Worm (Caenorhabditis elegans) whole organism, young adult: ENCODE results near the gene his-70.

Experiments used
- B0019.2 ChIP-seq: fragments of 200-800 bp; sonication (Bioruptor generic); conservative IDR thresholded peaks from 2 replicates; pipeline ENCODE4 v1.3.6; 2022; ENCODE audit warnings: missing genetic modification reagents, missing genetic modification characterization, missing compliant biosample characterization
- B0261.1 ChIP-seq: sonication (generic microtip); optimal IDR thresholded peaks from 2 replicates; lab custom pipeline; 2016; ENCODE audit warnings: mild to moderate bottlenecking, missing genetic modification characterization, moderate library complexity, missing compliant biosample characterization
- B0336.3 ChIP-seq: fragments of 200-800 bp; sonication (Bioruptor generic); IDR thresholded peaks from 2 replicates; pipeline ENCODE4 v1.3.6; 2022; ENCODE audit warnings: missing genetic modification characterization, missing compliant biosample characterization
- F23B12.7 ChIP-seq: sonication (generic microtip); optimal IDR thresholded peaks from 2 replicates; lab custom pipeline; 2017; ENCODE audit warnings: missing genetic modification characterization, mild to moderate bottlenecking, missing compliant biosample characterization, antibody characterized with exemption, moderate library complexity; ENCODE audit not compliant: insufficient read depth
- F49E8.2 ChIP-seq: sonication (generic microtip); optimal IDR thresholded peaks from 3 replicates; lab custom pipeline; 2017; ENCODE audit warnings: missing genetic modification characterization, mild to moderate bottlenecking, missing compliant biosample characterization, antibody characterized with exemption, moderate library complexity; ENCODE audit not compliant: insufficient read depth
- K12H6.12 ChIP-seq: fragments of 200-800 bp; sonication (Bioruptor generic); optimal IDR thresholded peaks from 2 replicates; lab custom pipeline; 2018; ENCODE audit warnings: mild to moderate bottlenecking, missing genetic modification characterization, missing compliant biosample characterization
- T07F8.4 ChIP-seq: sonication (generic microtip); optimal IDR thresholded peaks from 2 replicates; lab custom pipeline; 2016; ENCODE audit warnings: mild to moderate bottlenecking, missing genetic modification characterization, moderate library complexity, missing compliant biosample characterization
- Y95B8A.8 ChIP-seq: fragments of 200-800 bp; sonication (Bioruptor generic); IDR thresholded peaks from 2 replicates; pipeline ENCODE4 v1.3.6; 2022; ENCODE audit warnings: missing genetic modification reagents, missing genetic modification characterization, missing compliant biosample characterization
- ZK185.1 ChIP-seq: sonication (generic microtip); optimal IDR thresholded peaks from 2 replicates; lab custom pipeline; 2016; ENCODE audit warnings: mild to moderate bottlenecking, missing genetic modification characterization, missing compliant biosample characterization; ENCODE audit not compliant: poor library complexity, severe bottlenecking
- athp-1 ChIP-seq: sonication (generic microtip); optimal IDR thresholded peaks from 2 replicates; lab custom pipeline; 2017; ENCODE audit warnings: mild to moderate bottlenecking, missing genetic modification characterization, missing compliant biosample characterization
- ccch-3 ChIP-seq: fragments of 200-800 bp; sonication (Bioruptor generic); optimal IDR thresholded peaks from 2 replicates; lab custom pipeline; 2018; ENCODE audit warnings: mild to moderate bottlenecking, missing genetic modification characterization, missing compliant biosample characterization
- cebp-2 ChIP-seq: fragments of 200-800 bp; sonication (Bioruptor generic); IDR thresholded peaks from 2 replicates; pipeline ENCODE4 v1.3.6; 2022; ENCODE audit warnings: missing genetic modification characterization, missing compliant biosample characterization
- ceh-79 ChIP-seq: sonication (generic microtip); optimal IDR thresholded peaks from 2 replicates; lab custom pipeline; 2017; ENCODE audit warnings: mild to moderate bottlenecking, missing genetic modification characterization, missing compliant biosample characterization
- ceh-91 ChIP-seq: fragments of 200-800 bp; sonication (Bioruptor generic); IDR thresholded peaks from 2 replicates; pipeline ENCODE4 v1.3.6; 2022; ENCODE audit warnings: missing genetic modification reagents, missing genetic modification characterization, missing compliant biosample characterization
- dox-1 ChIP-seq: fragments of 200-800 bp; sonication (Bioruptor generic); IDR thresholded peaks from 2 replicates; pipeline ENCODE4 v1.3.6; 2022; ENCODE audit warnings: missing genetic modification reagents, missing genetic modification characterization, missing compliant biosample characterization
- dpff-1 ChIP-seq: sonication (generic microtip); optimal IDR thresholded peaks from 2 replicates; lab custom pipeline; 2017; ENCODE audit warnings: mild to moderate bottlenecking, missing genetic modification characterization, missing compliant biosample characterization
- egl-44 ChIP-seq: fragments of 200-800 bp; sonication (Bioruptor generic); IDR thresholded peaks from 2 replicates; pipeline ENCODE4 v1.3.6; 2022; ENCODE audit warnings: missing genetic modification reagents, missing genetic modification characterization, missing compliant biosample characterization
- him-1 ChIP-seq: sonication (generic microtip); optimal IDR thresholded peaks from 2 replicates; lab custom pipeline; 2016; ENCODE audit warnings: missing genotype, missing genetic modification reagents, missing genetic modification characterization, missing compliant biosample characterization
- hlh-12 ChIP-seq: sonication (generic microtip); optimal IDR thresholded peaks from 2 replicates; lab custom pipeline; 2016; ENCODE audit warnings: missing genetic modification characterization, missing compliant biosample characterization
- hmg-1.2 ChIP-seq: fragments of 200-800 bp; sonication (Bioruptor generic); IDR thresholded peaks from 2 replicates; pipeline ENCODE4 v1.3.6; 2022; ENCODE audit warnings: missing genetic modification reagents, missing genetic modification characterization, missing compliant biosample characterization
- lin-35 ChIP-seq, 3 experiments: fragments of 150-350 bp in 2 of 3; sonication (generic microtip) in 1 of 3; optimal IDR thresholded peaks; 2 replicates each; lab custom pipeline; 2014 to 2018; ENCODE audit warnings: missing biosample characterization in 3 of 3, missing genetic modification characterization in 3 of 3, missing genetic modification reagents in 3 of 3
- lir-1 ChIP-seq: fragments of 200-800 bp; sonication (Bioruptor generic); conservative IDR thresholded peaks from 2 replicates; pipeline ENCODE4 v1.3.6; 2022; ENCODE audit warnings: missing genetic modification reagents, missing genetic modification characterization, missing compliant biosample characterization
- madf-10 ChIP-seq: sonication (generic microtip); optimal IDR thresholded peaks from 2 replicates; lab custom pipeline; 2016; ENCODE audit warnings: mild to moderate bottlenecking, missing genetic modification characterization, missing compliant biosample characterization
- mes-4 ChIP-seq: sonication (generic microtip); optimal IDR thresholded peaks from 2 replicates; lab custom pipeline; 2016; ENCODE audit warnings: missing genotype, missing genetic modification characterization, missing compliant biosample characterization
- nfya-2 ChIP-seq: fragments of 200-800 bp; sonication (Bioruptor generic); IDR thresholded peaks from 2 replicates; pipeline ENCODE4 v1.3.6; 2022; ENCODE audit warnings: missing genetic modification reagents, missing genetic modification characterization, missing compliant biosample characterization
- nhr-80 ChIP-seq: sonication (generic microtip); optimal IDR thresholded peaks from 2 replicates; lab custom pipeline; 2016; ENCODE audit warnings: missing genetic modification characterization, missing compliant biosample characterization
- repo-1 ChIP-seq: sonication (generic microtip); optimal IDR thresholded peaks from 2 replicates; lab custom pipeline; 2017; ENCODE audit warnings: mild to moderate bottlenecking, missing genetic modification characterization, missing compliant biosample characterization
- snpc-1.3 ChIP-seq: sonication (generic microtip); optimal IDR thresholded peaks from 2 replicates; lab custom pipeline; 2017; ENCODE audit warnings: missing genetic modification characterization, mild to moderate bottlenecking, missing compliant biosample characterization, antibody characterized with exemption, moderate library complexity, missing genotype, missing genetic modification reagents; ENCODE audit not compliant: insufficient read depth
- somi-1 ChIP-seq: fragments of 200-800 bp; sonication (Bioruptor generic); optimal IDR thresholded peaks from 2 replicates; lab custom pipeline; 2018; ENCODE audit warnings: mild to moderate bottlenecking, missing genetic modification characterization, missing compliant biosample characterization
- unc-130 ChIP-seq: sonication (generic microtip); optimal IDR thresholded peaks from 2 replicates; lab custom pipeline; 2016; ENCODE audit warnings: missing genetic modification reagents, missing genetic modification characterization, missing compliant biosample characterization
- unc-62 ChIP-seq: fragments of 150-350 bp; optimal IDR thresholded peaks from 2 replicates; lab custom pipeline; 2014; ENCODE audit warnings: missing biosample characterization, missing genetic modification reagents, missing genetic modification characterization
- zfh-2 ChIP-seq: fragments of 200-800 bp; sonication (Bioruptor generic); conservative IDR thresholded peaks from 2 replicates; pipeline ENCODE4 v1.3.6; 2022; ENCODE audit warnings: missing genetic modification reagents, missing genetic modification characterization, missing compliant biosample characterization
- ztf-18 ChIP-seq: sonication (generic microtip); optimal IDR thresholded peaks from 2 replicates; lab custom pipeline; 2016; ENCODE audit warnings: missing genotype, mild to moderate bottlenecking, missing genetic modification characterization, missing compliant biosample characterization
- ztf-22 ChIP-seq: fragments of 200-800 bp; sonication (Bioruptor generic); optimal IDR thresholded peaks from 2 replicates; lab custom pipeline; 2018; ENCODE audit warnings: mild to moderate bottlenecking, missing genetic modification characterization, moderate library complexity, missing compliant biosample characterization
- ztf-26 ChIP-seq: sonication (generic microtip); optimal IDR thresholded peaks from 2 replicates; lab custom pipeline; 2017; ENCODE audit warnings: missing genetic modification characterization, missing compliant biosample characterization
- ztf-28 ChIP-seq: fragments of 200-800 bp; sonication (Bioruptor generic); IDR thresholded peaks from 2 replicates; pipeline ENCODE4 v1.3.6; 2022; ENCODE audit warnings: missing genetic modification reagents, missing genetic modification characterization, missing compliant biosample characterization
- ztf-3 ChIP-seq: fragments of 200-800 bp; sonication (Bioruptor generic); optimal IDR thresholded peaks from 2 replicates; lab custom pipeline; 2018; ENCODE audit warnings: mild to moderate bottlenecking, missing genetic modification characterization, missing compliant biosample characterization

his-70 gene

DNA sequence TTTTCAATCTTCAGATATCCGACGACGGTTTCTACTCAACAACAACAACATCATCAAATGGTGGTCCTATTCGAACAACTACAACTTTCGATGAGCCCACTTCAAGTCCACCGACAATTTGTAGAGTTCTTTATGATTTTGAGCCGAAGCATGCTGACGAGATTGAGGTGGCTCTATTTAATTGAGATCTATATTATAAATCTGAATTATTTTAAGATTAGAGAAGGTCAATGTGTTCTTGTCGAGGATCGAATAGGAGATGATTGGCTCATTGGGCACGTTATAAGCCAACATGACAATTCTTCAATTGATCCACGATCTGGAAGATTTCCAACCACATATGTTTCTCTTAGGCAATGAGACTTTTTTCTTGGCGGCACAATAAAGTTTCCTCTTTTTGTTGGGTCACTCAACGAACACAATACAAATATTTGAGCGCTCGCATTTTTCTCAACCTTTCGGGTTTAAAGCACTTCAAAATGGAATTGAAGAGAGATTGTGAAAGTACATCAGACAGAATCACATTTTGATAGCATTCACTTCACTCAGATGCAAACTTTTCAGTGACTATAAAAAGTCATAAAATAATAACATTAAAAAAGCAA lies 44.4 kb downstream of the his-70 start (continued):
- TF ChIP-seq B0336.3 (GFP tag; lab: Robert Waterston, UW): peak; percentile 93
- peak; percentile 86 for TF ChIP-seq Y95B8A.8 (GFP tag; lab: Robert Waterston, UW)
- no peak for TF ChIP-seq dpff-1 (tag; lab: Kevin White, UChicago)
- TF ChIP-seq F23B12.7 (tag; lab: Kevin White, UChicago): peak; percentile 40

DNA sequence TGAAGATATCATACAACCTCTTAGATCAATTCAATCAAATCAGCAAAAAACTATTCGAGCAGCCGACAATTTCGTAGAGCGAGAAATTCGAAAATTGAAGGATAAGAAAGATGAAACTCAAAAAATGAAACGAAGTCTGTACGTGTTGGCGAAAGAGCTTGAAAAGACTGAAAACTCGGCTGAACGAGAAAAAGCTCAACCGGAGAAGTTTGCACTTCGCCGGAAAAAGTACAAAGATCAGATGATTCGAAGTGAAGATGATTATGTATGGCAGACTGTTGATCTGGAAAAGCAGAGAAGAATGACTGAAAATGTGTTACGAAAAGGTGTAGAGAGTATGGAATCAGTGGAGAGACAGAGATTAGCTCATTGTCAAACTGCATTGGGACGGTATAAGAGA lies 46.9 kb downstream of the his-70 start:
- no peak for TF ChIP-seq unc-130 (GFP tag; lab: Kevin White, UChicago)
- TF ChIP-seq ccch-3 (GFP tag; lab: Kevin White, UChicago): no peak
- TF ChIP-seq K12H6.12 (tag; lab: Kevin White, UChicago): no peak
- no peak for TF ChIP-seq snpc-1.3
- no peak for TF ChIP-seq mes-4 (tag; lab: Kevin White, UChicago)
- no peak for TF ChIP-seq lir-1 (GFP tag; lab: Robert Waterston, UW)
- TF ChIP-seq him-1 (tag; lab: Kevin White, UChicago): no peak
- TF ChIP-seq somi-1 (GFP tag; lab: Kevin White, UChicago): no peak
- TF ChIP-seq madf-10 (tag; lab: Kevin White, UChicago): no peak

DNA sequence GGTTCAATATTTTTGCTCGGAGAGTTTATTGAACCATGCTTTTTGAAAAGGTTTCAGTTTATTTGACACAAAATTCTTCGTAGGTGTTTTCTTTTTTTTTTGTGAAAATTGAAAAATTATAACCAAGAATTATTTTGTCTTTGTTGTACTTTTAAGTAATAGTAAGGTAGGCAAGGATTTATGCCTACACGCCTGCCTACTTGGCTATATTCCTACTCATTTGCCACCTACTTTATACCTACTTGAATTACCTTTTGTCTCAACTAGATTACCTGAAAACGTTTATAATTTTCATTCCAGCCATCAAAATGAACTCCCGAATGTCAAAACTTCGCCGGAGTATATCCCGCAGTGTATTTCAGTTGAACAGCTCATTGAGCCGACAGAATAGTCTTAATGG lies 47.9 kb downstream of the his-70 start, which contains the start of gene C36E8.4:
Gene C36E8.4 (plus strand): TSS at position 301 of the 400 bp plus-strand sequence.
- TF ChIP-seq ztf-3: no peak
- no peak for TF ChIP-seq ZK185.1 (tag; lab: Kevin White, UChicago)
- no peak for TF ChIP-seq hlh-12 (tag; lab: Kevin White, UChicago)
- no peak for TF ChIP-seq F49E8.2 (tag; lab: Kevin White, UChicago)
- TF ChIP-seq ztf-22 (GFP tag; lab: Kevin White, UChicago): no peak
- no peak for TF ChIP-seq ztf-28
- TF ChIP-seq lin-35 (GFP tag; optimal IDR thresholded peaks at IDR 0.05; lab: Kevin White, UChicago): no peak
- no peak for TF ChIP-seq B0261.1 (tag; lab: Kevin White, UChicago)
- no peak for TF ChIP-seq cebp-2 (GFP tag; lab: Robert Waterston, UW)
- TF ChIP-seq ztf-18 (tag; lab: Kevin White, UChicago): no peak
- no peak for TF ChIP-seq unc-62 (GFP tag; lab: Kevin White, UChicago)
- no peak for TF ChIP-seq repo-1 (tag; lab: Kevin White, UChicago)
- no peak for TF ChIP-seq egl-44 (GFP tag; lab: Robert Waterston, UW)

DNA sequence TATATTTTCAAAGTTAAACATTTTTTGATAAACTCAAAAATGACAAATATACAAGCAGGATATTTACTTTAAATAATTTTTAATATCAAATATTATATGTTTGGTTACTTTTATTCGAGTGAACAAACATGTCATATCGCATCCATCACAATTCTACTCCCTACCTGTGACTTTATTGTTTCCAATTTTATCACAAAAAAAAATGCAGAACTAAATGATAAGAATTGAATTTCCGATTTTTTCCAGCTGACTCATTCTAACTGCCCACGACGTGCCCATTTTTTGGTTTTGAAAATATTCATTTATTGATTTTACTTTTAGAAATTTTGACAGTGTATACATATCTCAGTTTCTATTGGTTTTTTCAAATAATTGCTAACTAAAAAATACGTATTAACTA lies 48.9 kb downstream of the his-70 start:
- TF ChIP-seq ceh-91 (GFP tag; lab: Robert Waterston, UW) (no peak), repo-1 (tag; lab: Kevin White, UChicago) (no peak), nhr-80 (tag; lab: Kevin White, UChicago) (peak; percentile 52), ceh-79 (no peak)

DNA sequence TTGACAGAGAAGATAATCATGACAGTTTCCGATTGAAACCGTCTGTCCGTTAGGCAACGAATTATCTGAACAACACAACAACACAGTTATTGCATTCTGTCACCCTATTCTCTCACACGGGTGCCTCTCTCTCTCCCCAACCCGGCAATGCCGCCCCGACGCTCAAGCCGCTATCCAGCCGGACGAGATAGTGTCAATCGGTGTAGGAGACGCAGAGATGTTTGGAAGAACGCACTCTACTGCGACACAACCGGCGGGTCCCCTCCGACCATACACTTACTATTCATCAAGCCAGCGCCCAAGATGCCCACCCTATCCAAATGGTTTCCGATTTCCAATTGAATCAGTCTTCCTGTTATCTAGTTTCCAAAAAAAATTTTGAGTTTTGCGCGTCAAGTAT lies 49.8 kb downstream of the his-70 start:
- TF ChIP-seq ztf-26 (no peak), dox-1 (GFP tag; lab: Robert Waterston, UW) (0 out of 2 replicates have a peak, but pooled peaks have one; percentile 51), athp-1 (tag; lab: Kevin White, UChicago) (no peak), nfya-2 (GFP tag; lab: Robert Waterston, UW) (no peak), B0019.2 (GFP tag; lab: Robert Waterston, UW) (no peak), egl-44 (GFP tag; lab: Robert Waterston, UW) (no peak), B0336.3 (GFP tag; lab: Robert Waterston, UW) (no peak), T07F8.4 (tag; lab: Kevin White, UChicago) (no peak), hmg-1.2 (GFP tag; lab: Robert Waterston, UW) (peak; percentile 67; the same call in 1 of the 2 replicates), zfh-2 (GFP tag; lab: Robert Waterston, UW) (peak; percentile 76)
- TF ChIP-seq, all 124 proteins: peak for 3
